Worm (Caenorhabditis elegans) whole organism, L3 larva: ENCODE results near the gene comt-2.
A peak's percentile ranks its signal among the peaks of the same experiment; 100 is the strongest.

Experiments used
- R02D3.7 ChIP-seq: fragments of 150-350 bp; optimal IDR thresholded peaks from 2 replicates; lab custom pipeline; 2014; ENCODE audit warnings: missing biosample characterization, missing genetic modification characterization
- ceh-16 ChIP-seq: sonication (generic microtip); optimal IDR thresholded peaks from 2 replicates; lab custom pipeline; 2017; ENCODE audit warnings: missing biosample characterization, missing genetic modification characterization
- ceh-82 ChIP-seq: fragments of 150-350 bp; optimal IDR thresholded peaks from 2 replicates; lab custom pipeline; 2014; ENCODE audit warnings: missing biosample characterization, missing genetic modification characterization
- daf-12 ChIP-seq: fragments of 150-350 bp; optimal IDR thresholded peaks from 2 replicates; lab custom pipeline; 2014; ENCODE audit warnings: missing biosample characterization, missing genetic modification reagents, missing genetic modification characterization
- egl-27 ChIP-seq: sonication (generic microtip); optimal IDR thresholded peaks from 4 replicates; lab custom pipeline; 2017; ENCODE audit warnings: missing biosample characterization, missing genetic modification reagents, missing genetic modification characterization
- egl-5 ChIP-seq: fragments of 150-350 bp; optimal IDR thresholded peaks from 2 replicates; lab custom pipeline; 2017; ENCODE audit warnings: missing biosample characterization, missing genetic modification reagents, missing genetic modification characterization, inconsistent platforms
- elt-1 ChIP-seq: fragments of 150-350 bp; optimal IDR thresholded peaks from 2 replicates; lab custom pipeline; 2014; ENCODE audit warnings: missing biosample characterization, missing genetic modification characterization
- elt-2 ChIP-seq: sonication (generic microtip); optimal IDR thresholded peaks from 2 replicates; lab custom pipeline; 2016; ENCODE audit warnings: missing genetic modification reagents, mild to moderate bottlenecking, missing genetic modification characterization, missing compliant biosample characterization
- elt-3 ChIP-seq, 3 experiments: fragments of 150-350 bp in 1 of 3; sonication (generic microtip) in 2 of 3; optimal IDR thresholded peaks; 2 replicates in 2 of 3; 4 replicates in 1 of 3; lab custom pipeline; 2014 to 2017; ENCODE audit warnings: missing biosample characterization in 3 of 3, missing genetic modification characterization in 3 of 3
- eor-1 ChIP-seq, 2 experiments: fragments of 150-350 bp; optimal IDR thresholded peaks; 2 replicates each; lab custom pipeline; 2014 to 2018; ENCODE audit warnings: missing biosample characterization in 2 of 2, missing genetic modification characterization in 2 of 2
- fkh-10 ChIP-seq: sonication (generic microtip); optimal IDR thresholded peaks from 2 replicates; lab custom pipeline; 2017; ENCODE audit warnings: missing biosample characterization, missing genetic modification reagents, missing genetic modification characterization
- fkh-2 ChIP-seq: fragments of 150-350 bp; optimal IDR thresholded peaks from 2 replicates; lab custom pipeline; 2014; ENCODE audit warnings: missing biosample characterization, missing genetic modification reagents, missing genetic modification characterization
- fos-1 ChIP-seq: fragments of 150-350 bp; optimal IDR thresholded peaks from 2 replicates; lab custom pipeline; 2014; ENCODE audit warnings: missing biosample characterization, missing genetic modification characterization
- lin-39 ChIP-seq: fragments of 150-350 bp; optimal IDR thresholded peaks from 2 replicates; lab custom pipeline; 2018; ENCODE audit warnings: missing biosample characterization, missing genetic modification reagents, missing genetic modification characterization
- lsy-12 ChIP-seq: sonication (generic microtip); optimal IDR thresholded peaks from 2 replicates; lab custom pipeline; 2016; ENCODE audit warnings: mild to moderate bottlenecking, missing genetic modification characterization, missing compliant biosample characterization
- mdl-1 ChIP-seq: fragments of 150-350 bp; optimal IDR thresholded peaks from 2 replicates; lab custom pipeline; 2014; ENCODE audit warnings: missing biosample characterization, missing genetic modification characterization
- nhr-11 ChIP-seq: fragments of 150-350 bp; optimal IDR thresholded peaks from 2 replicates; lab custom pipeline; 2014; ENCODE audit warnings: missing biosample characterization, missing genetic modification characterization
- nhr-12 ChIP-seq: fragments of 150-350 bp; optimal IDR thresholded peaks from 2 replicates; lab custom pipeline; 2014; ENCODE audit warnings: missing biosample characterization, missing genetic modification characterization
- nhr-23 ChIP-seq: fragments of 150-350 bp; optimal IDR thresholded peaks from 2 replicates; lab custom pipeline; 2014; ENCODE audit warnings: missing biosample characterization, missing genetic modification reagents, missing genetic modification characterization
- nhr-43 ChIP-seq: sonication (generic microtip); optimal IDR thresholded peaks from 2 replicates; lab custom pipeline; 2016; ENCODE audit warnings: mild to moderate bottlenecking, missing genetic modification characterization, missing compliant biosample characterization; ENCODE audit not compliant: poor library complexity, severe bottlenecking
- nhr-67 ChIP-seq: fragments of 150-350 bp; optimal IDR thresholded peaks from 2 replicates; lab custom pipeline; 2014; ENCODE audit warnings: missing biosample characterization, missing genetic modification characterization
- nhr-76 ChIP-seq: fragments of 150-350 bp; sonication (generic microtip); optimal IDR thresholded peaks from 5 replicates; lab custom pipeline; 2014; ENCODE audit warnings: missing biosample characterization, missing genetic modification characterization
- nhr-77 ChIP-seq: fragments of 150-350 bp; optimal IDR thresholded peaks from 2 replicates; lab custom pipeline; 2014; ENCODE audit warnings: missing biosample characterization, missing genetic modification characterization
- pha-4 ChIP-seq: fragments of 150-350 bp; optimal IDR thresholded peaks from 2 replicates; lab custom pipeline; 2014; ENCODE audit warnings: missing biosample characterization, missing genetic modification reagents, missing genetic modification characterization
- pqm-1 ChIP-seq: fragments of 150-350 bp; optimal IDR thresholded peaks from 2 replicates; lab custom pipeline; 2017; ENCODE audit warnings: missing biosample characterization, missing genetic modification characterization, inconsistent platforms
- sea-2 ChIP-seq: fragments of 150-350 bp; sonication (generic microtip); optimal IDR thresholded peaks from 4 replicates; lab custom pipeline; 2014; ENCODE audit warnings: missing biosample characterization, missing genetic modification reagents, missing genetic modification characterization
- skn-1 ChIP-seq: fragments of 150-350 bp; optimal IDR thresholded peaks from 2 replicates; lab custom pipeline; 2014; ENCODE audit warnings: missing biosample characterization, missing genetic modification characterization
- snpc-4 ChIP-seq: fragments of 150-350 bp; optimal IDR thresholded peaks from 2 replicates; lab custom pipeline; 2014; ENCODE audit warnings: missing biosample characterization, missing genetic modification characterization
- unc-62 ChIP-seq: fragments of 150-350 bp; sonication (generic microtip); optimal IDR thresholded peaks from 4 replicates; lab custom pipeline; 2014; ENCODE audit warnings: missing biosample characterization, missing genetic modification reagents, missing genetic modification characterization
- zag-1 ChIP-seq: fragments of 150-350 bp; optimal IDR thresholded peaks from 2 replicates; lab custom pipeline; 2014; ENCODE audit warnings: missing biosample characterization, missing genetic modification characterization
- ztf-4 ChIP-seq: fragments of 150-350 bp; optimal IDR thresholded peaks from 2 replicates; lab custom pipeline; 2014; ENCODE audit warnings: missing biosample characterization, missing genetic modification characterization

comt-2 gene

ce11 chrV:16497504-16497903 is 3.2 kb upstream of the comt-2 start, which contains the start of gene srh-136:
TSS of gene srh-136 (minus strand) at chrV:16497596.
- no peak for TF ChIP-seq egl-27 (tag; lab: Kevin White, UChicago)
- TF ChIP-seq skn-1 (tag; lab: Kevin White, UChicago), result no peak
- TF ChIP-seq nhr-76 (tag; lab: Kevin White, UChicago), result no peak
- no peak for TF ChIP-seq elt-3 (tag; optimal IDR thresholded peaks at IDR 0.05; lab: Kevin White, UChicago)
- TF ChIP-seq nhr-43, result no peak
- TF ChIP-seq elt-2 (tag; lab: Kevin White, UChicago), result no peak

DNA sequence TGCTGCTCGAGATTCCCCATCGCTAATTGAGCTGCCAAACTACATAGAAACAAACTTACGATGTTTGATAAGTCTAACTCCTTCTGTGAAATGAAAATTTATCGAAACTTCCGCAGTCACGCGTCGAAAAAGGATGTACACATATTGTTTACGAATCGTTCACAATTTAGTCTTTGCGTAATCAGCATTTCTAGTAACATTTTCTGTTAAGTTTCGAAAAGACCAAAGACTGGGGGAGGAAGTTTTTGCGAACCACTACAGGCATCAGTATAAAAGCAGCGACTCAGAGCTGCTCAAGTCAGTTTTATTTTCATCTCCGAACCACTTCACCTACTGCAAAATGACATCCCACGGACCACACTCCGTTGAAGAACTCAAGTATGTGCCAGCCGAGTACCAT is 6.1 kb downstream of the comt-2 start, which contains the start of gene sqst-4:
Gene sqst-4 (plus strand): TSS at position 301 of the 400 bp plus-strand sequence.
- TF ChIP-seq egl-27 (tag; lab: Kevin White, UChicago) (no peak), pqm-1 (no peak), eor-1 (tag; optimal IDR thresholded peaks at IDR 0.05; lab: Kevin White, UChicago) (no peak), nhr-77 (tag; lab: Kevin White, UChicago) (no peak), nhr-67 (tag; lab: Kevin White, UChicago) (no peak), skn-1 (tag; lab: Kevin White, UChicago) (no peak), ceh-82 (no peak), lsy-12 (tag; lab: Kevin White, UChicago) (no peak), unc-62 (GFP tag; lab: Kevin White, UChicago) (no peak), elt-1 (tag; lab: Kevin White, UChicago) (no peak), sea-2 (GFP tag; lab: Kevin White, UChicago) (no peak), nhr-11 (tag; lab: Kevin White, UChicago) (no peak), ztf-4 (no peak)

- TF ChIP-seq egl-5 (tag; lab: Kevin White, UChicago), result no peak
- TF ChIP-seq nhr-12 (tag; lab: Kevin White, UChicago), result no peak
- TF ChIP-seq elt-2 (tag; lab: Kevin White, UChicago), result peak; percentile 10
- no peak for TF ChIP-seq elt-1 (tag; lab: Kevin White, UChicago)
- TF ChIP-seq elt-3 (tag; optimal IDR thresholded peaks at IDR 0.05; lab: Kevin White, UChicago), result no peak
Measured at ce11 chrV:16487474-16487873, 6.8 kb downstream of the comt-2 start, which contains the start of gene Y32B12A.5. TSS of gene Y32B12A.5 (minus strand) at chrV:16487574.

- no peak for TF ChIP-seq snpc-4
- TF ChIP-seq lin-39 (tag; lab: Kevin White, UChicago), result no peak
- TF ChIP-seq fos-1 (tag; lab: Kevin White, UChicago), result no peak
- TF ChIP-seq, all 47 proteins: peak for 0
Measured at ce11 chrV:16483681-16484080, 10.6 kb downstream of the comt-2 start, which contains the start of gene srh-139. TSS of gene srh-139 (plus strand) at chrV:16483981.

- TF ChIP-seq nhr-77 (tag; lab: Kevin White, UChicago) (no peak), ceh-16 (no peak), R02D3.7 (tag; lab: Kevin White, UChicago) (no peak), lin-39 (tag; lab: Kevin White, UChicago) (no peak), pqm-1 (no peak), egl-27 (tag; lab: Kevin White, UChicago) (no peak), nhr-67 (tag; lab: Kevin White, UChicago) (no peak), fkh-10 (GFP tag; lab: Kevin White, UChicago) (no peak), fkh-2 (tag; lab: Kevin White, UChicago) (no peak), mdl-1 (no peak), daf-12 (tag; lab: Kevin White, UChicago) (no peak), egl-5 (tag; lab: Kevin White, UChicago) (no peak), skn-1 (tag; lab: Kevin White, UChicago) (no peak), eor-1 (tag; optimal IDR thresholded peaks at IDR 0.05; lab: Kevin White, UChicago) (no peak), nhr-23 (tag; lab: Kevin White, UChicago) (no peak), pha-4 (no peak), zag-1 (tag; lab: Kevin White, UChicago) (no peak)
Measured at ce11 chrV:16483044-16483443, 11.2 kb downstream of the comt-2 start, which contains the start of gene F57E7.2. TSS of gene F57E7.2 (minus strand) at chrV:16483144.
